Worm (Caenorhabditis elegans) whole organism, L2 larva: ENCODE data around the gene eef-1A.2.

ENCODE experiments used
- C34F6.9 ChIP-seq: fragments of 150-350 bp; optimal IDR thresholded peaks from 2 replicates; lab custom pipeline; 2014; ENCODE audit warnings: missing biosample characterization, missing genetic modification characterization
- Y55F3AM.14 ChIP-seq: fragments of 200-800 bp; sonication (Bioruptor generic); optimal IDR thresholded peaks from 2 replicates; lab custom pipeline; 2018; ENCODE audit warnings: mild to moderate bottlenecking, missing genetic modification characterization, missing compliant biosample characterization
- ZK546.5 ChIP-seq: sonication (generic microtip); optimal IDR thresholded peaks from 2 replicates; lab custom pipeline; 2017; ENCODE audit warnings: missing biosample characterization, missing genetic modification characterization
- ama-1 ChIP-seq: fragments of 150-350 bp; optimal IDR thresholded peaks from 2 replicates; lab custom pipeline; 2018; ENCODE audit warnings: inconsistent platforms
- blmp-1 ChIP-seq: sonication (generic microtip); optimal IDR thresholded peaks from 2 replicates; lab custom pipeline; 2017; ENCODE audit warnings: missing genetic modification characterization, mild to moderate bottlenecking, missing compliant biosample characterization, antibody characterized with exemption, moderate library complexity; ENCODE audit not compliant: insufficient read depth
- ceh-16 ChIP-seq: fragments of 150-350 bp; optimal IDR thresholded peaks from 2 replicates; lab custom pipeline; 2014; ENCODE audit warnings: missing biosample characterization, missing genetic modification characterization
- ceh-82 ChIP-seq: fragments of 150-350 bp; optimal IDR thresholded peaks from 2 replicates; lab custom pipeline; 2014; ENCODE audit warnings: missing biosample characterization, missing genetic modification characterization
- egl-27 ChIP-seq: sonication (generic microtip); optimal IDR thresholded peaks from 3 replicates; lab custom pipeline; 2017; ENCODE audit warnings: missing biosample characterization, missing genetic modification reagents, missing genetic modification characterization
- elt-1 ChIP-seq: fragments of 150-350 bp; optimal IDR thresholded peaks from 2 replicates; lab custom pipeline; 2014; ENCODE audit warnings: missing biosample characterization, missing genetic modification characterization
- elt-3 ChIP-seq: sonication (generic microtip); optimal IDR thresholded peaks from 2 replicates; lab custom pipeline; 2017; ENCODE audit warnings: missing biosample characterization, missing genetic modification characterization
- lin-11 ChIP-seq: fragments of 150-350 bp; sonication (generic microtip); optimal IDR thresholded peaks from 2 replicates; lab custom pipeline; 2014; ENCODE audit warnings: missing biosample characterization, missing genetic modification characterization, inconsistent platforms, mixed read lengths
- lin-13 ChIP-seq: fragments of 150-350 bp; optimal IDR thresholded peaks from 2 replicates; lab custom pipeline; 2014; ENCODE audit warnings: missing biosample characterization, missing genetic modification reagents, missing genetic modification characterization
- lin-39 ChIP-seq: fragments of 150-350 bp; optimal IDR thresholded peaks from 2 replicates; lab custom pipeline; 2014; ENCODE audit warnings: missing biosample characterization, missing genetic modification reagents, missing genetic modification characterization
- lsy-2 ChIP-seq, 2 experiments: fragments of 150-350 bp in 1 of 2; sonication (generic microtip) in 1 of 2; optimal IDR thresholded peaks; 2 replicates each; lab custom pipeline; 2014 to 2017; ENCODE audit warnings: missing biosample characterization in 2 of 2, missing genetic modification characterization in 2 of 2
- mbf-1 ChIP-seq: sonication (generic microtip); optimal IDR thresholded peaks from 2 replicates; lab custom pipeline; 2017; ENCODE audit warnings: missing biosample characterization, missing genetic modification characterization
- nhr-10 ChIP-seq: sonication (generic microtip); optimal IDR thresholded peaks from 2 replicates; lab custom pipeline; 2017; ENCODE audit warnings: missing biosample characterization, missing genetic modification characterization
- nhr-11 ChIP-seq: fragments of 150-350 bp; optimal IDR thresholded peaks from 2 replicates; lab custom pipeline; 2014; ENCODE audit warnings: missing biosample characterization, missing genetic modification characterization
- nhr-21 ChIP-seq: fragments of 150-350 bp; optimal IDR thresholded peaks from 2 replicates; lab custom pipeline; 2014; ENCODE audit warnings: missing biosample characterization, missing genetic modification characterization
- nhr-23 ChIP-seq: fragments of 150-350 bp; optimal IDR thresholded peaks from 2 replicates; lab custom pipeline; 2014; ENCODE audit warnings: missing biosample characterization, missing genetic modification reagents, missing genetic modification characterization
- nhr-237 ChIP-seq: fragments of 150-350 bp; optimal IDR thresholded peaks from 2 replicates; lab custom pipeline; 2014; ENCODE audit warnings: missing biosample characterization, missing genetic modification characterization
- nhr-25 ChIP-seq: fragments of 150-350 bp; sonication (generic microtip); optimal IDR thresholded peaks from 3 replicates; lab custom pipeline; 2014; ENCODE audit warnings: missing biosample characterization, missing genetic modification characterization
- nhr-77 ChIP-seq: fragments of 150-350 bp; optimal IDR thresholded peaks from 2 replicates; lab custom pipeline; 2014; ENCODE audit warnings: missing biosample characterization, missing genetic modification characterization
- sma-3 ChIP-seq: sonication (generic microtip); optimal IDR thresholded peaks from 2 replicates; lab custom pipeline; 2016; ENCODE audit warnings: missing genetic modification reagents, missing genetic modification characterization, missing compliant biosample characterization
- sma-9 ChIP-seq, 2 experiments: fragments of 150-350 bp in 1 of 2; sonication (generic microtip) in 1 of 2; optimal IDR thresholded peaks; 2 replicates each; lab custom pipeline; 2014 to 2016; ENCODE audit warnings: missing genetic modification characterization in 2 of 2, mild to moderate bottlenecking in 1 of 2, missing biosample characterization in 1 of 2, missing compliant biosample characterization in 1 of 2, missing genetic modification reagents in 1 of 2, moderate library complexity in 1 of 2
- unc-39 ChIP-seq: fragments of 150-350 bp; optimal IDR thresholded peaks from 2 replicates; lab custom pipeline; 2014; ENCODE audit warnings: missing biosample characterization, missing genetic modification characterization
- unc-55 ChIP-seq: fragments of 150-350 bp; sonication (generic microtip); optimal IDR thresholded peaks from 3 replicates; lab custom pipeline; 2014; ENCODE audit warnings: missing biosample characterization, missing genetic modification reagents, missing genetic modification characterization
- ztf-11 ChIP-seq: sonication (generic microtip); optimal IDR thresholded peaks from 2 replicates; lab custom pipeline; 2017; ENCODE audit warnings: missing biosample characterization, missing genetic modification characterization
- ztf-4 ChIP-seq: fragments of 150-350 bp; optimal IDR thresholded peaks from 2 replicates; lab custom pipeline; 2014; ENCODE audit warnings: missing biosample characterization, missing genetic modification characterization

eef-1A.2 gene

ce11 chrX:7825707-7826106, 2.3 kb downstream of the eef-1A.2 start (continued):
- TF ChIP-seq sma-3 (GFP tag; lab: Kevin White, UChicago) (peak; percentile 44), elt-1 (tag; lab: Kevin White, UChicago) (peak; percentile 77), ceh-16 (tag; lab: Kevin White, UChicago) (peak; percentile 88), lsy-2 (tag; optimal IDR thresholded peaks at IDR 0.05; lab: Kevin White, UChicago) (peak in 1 of 2 experiments; percentile 56), C34F6.9 (peak; percentile 53), ama-1 (lab: Kevin White, UChicago) (no peak), nhr-21 (tag; lab: Kevin White, UChicago) (peak; percentile 79), lin-39 (tag; lab: Kevin White, UChicago) (no peak), egl-27 (peak; percentile 55), mbf-1 (no peak), ztf-4 (no peak)

- no peak for TF ChIP-seq nhr-10 (tag; lab: Kevin White, UChicago)
- no peak for TF ChIP-seq lin-11
- TF ChIP-seq sma-9 (GFP tag; optimal IDR thresholded peaks at IDR 0.05; lab: Kevin White, UChicago) = peak; percentile 8
- TF ChIP-seq sma-9 (tag; optimal IDR thresholded peaks at IDR 0.05; lab: Kevin White, UChicago) = no peak
- no peak for TF ChIP-seq unc-55
- TF ChIP-seq blmp-1 = peak; percentile 23
- no peak for TF ChIP-seq lin-13 (GFP tag; lab: Kevin White, UChicago)
- TF ChIP-seq nhr-237 (tag; lab: Kevin White, UChicago) = no peak
- TF ChIP-seq nhr-25 (tag; lab: Kevin White, UChicago) = peak; percentile 22
- TF ChIP-seq egl-27 = no peak
- no peak for TF ChIP-seq ztf-4
- TF ChIP-seq nhr-77 (tag; lab: Kevin White, UChicago) = no peak
- no peak for TF ChIP-seq elt-3 (tag; lab: Kevin White, UChicago)
- no peak for TF ChIP-seq mbf-1
- no peak for TF ChIP-seq ztf-11 (tag; lab: Kevin White, UChicago)
- no peak for TF ChIP-seq ceh-82 (tag; lab: Kevin White, UChicago)
- TF ChIP-seq, all 48 proteins: peak for 3
These were observed 3.3 kb downstream of the eef-1A.2 start for ce11 chrX:7826590-7827260.

- no peak for TF ChIP-seq lsy-2 (tag; optimal IDR thresholded peaks at IDR 0.05; lab: Kevin White, UChicago)
These were observed 4.5 kb downstream of the eef-1A.2 start for ce11 chrX:7827989-7828388.

- no peak for TF ChIP-seq blmp-1
- no peak for TF ChIP-seq nhr-21 (tag; lab: Kevin White, UChicago)
- no peak for TF ChIP-seq ZK546.5 (tag; lab: Kevin White, UChicago)
- no peak for TF ChIP-seq Y55F3AM.14 (GFP tag; lab: Kevin White, UChicago)
- TF ChIP-seq unc-55 = no peak
- no peak for TF ChIP-seq ama-1 (lab: Kevin White, UChicago)
- TF ChIP-seq nhr-10 (tag; lab: Kevin White, UChicago) = no peak
These were observed 10.7 kb downstream of the eef-1A.2 start, which contains the start of gene sul-3 for ce11 chrX:7834117-7834516. TSS of gene sul-3 (minus strand) at chrX:7834217.

- TF ChIP-seq nhr-77 (tag; lab: Kevin White, UChicago) = no peak
These were observed 15.1 kb downstream of the eef-1A.2 start, which contains the start of gene nlp-101 for ce11 chrX:7838582-7838981. TSS of gene nlp-101 (plus strand) at chrX:7838882.

- TF ChIP-seq nhr-77 (tag; lab: Kevin White, UChicago) = no peak
- TF ChIP-seq, all 48 proteins: peak for 0
These were observed 16.5 kb downstream of the eef-1A.2 start for ce11 chrX:7839989-7840388.

ce11 chrX:7842241-7842640, 18.8 kb downstream of the eef-1A.2 start, which contains the start of gene idpp-11:
TSS of gene idpp-11 (plus strand) at chrX:7842541.
- TF ChIP-seq unc-39 = no peak
- TF ChIP-seq sma-9 (GFP tag; optimal IDR thresholded peaks at IDR 0.05; lab: Kevin White, UChicago) = no peak
- TF ChIP-seq sma-9 (tag; optimal IDR thresholded peaks at IDR 0.05; lab: Kevin White, UChicago) = no peak
- TF ChIP-seq nhr-23 (tag; lab: Kevin White, UChicago) = no peak
- no peak for TF ChIP-seq nhr-11 (tag; lab: Kevin White, UChicago)
- no peak for TF ChIP-seq mbf-1
- no peak for TF ChIP-seq elt-3 (tag; lab: Kevin White, UChicago)
- TF ChIP-seq nhr-21 (tag; lab: Kevin White, UChicago) = no peak
- TF ChIP-seq ama-1 (lab: Kevin White, UChicago) = no peak
